Fruit fly (Drosophila melanogaster) whole organism, embryonic: ENCODE measurements around the gene Ucp4A.

ENCODE experiments used
- Adf1 ChIP-seq: fragments of 200-800 bp; sonication (Bioruptor generic); IDR thresholded peaks from 2 replicates; pipeline ENCODE4 v1.3.6; 2022; ENCODE audit warnings: missing biosample characterization, missing genetic modification characterization
- Atf-2 ChIP-seq: fragments of 200-800 bp; sonication (Bioruptor generic); optimal IDR thresholded peaks from 2 replicates; lab custom pipeline; 2016; ENCODE audit warnings: missing biosample characterization, missing genetic modification characterization
- CG10366 ChIP-seq: fragments of 200-800 bp; sonication (Bioruptor generic); IDR thresholded peaks from 2 replicates; pipeline ENCODE4 v1.3.6; 2022; ENCODE audit warnings: missing biosample characterization, missing genetic modification characterization
- CG11696 ChIP-seq: fragments of 200-800 bp; sonication (Bioruptor generic); IDR thresholded peaks from 2 replicates; pipeline ENCODE4 v1.3.6; 2022; ENCODE audit warnings: missing biosample characterization, missing genetic modification characterization
- CG13123 ChIP-seq: fragments of 200-800 bp; sonication (Bioruptor generic); optimal IDR thresholded peaks from 2 replicates; lab custom pipeline; 2016; ENCODE audit warnings: missing biosample characterization, missing genetic modification characterization
- CG13287 ChIP-seq: fragments of 200-800 bp; sonication (Bioruptor generic); IDR thresholded peaks from 2 replicates; pipeline ENCODE4 v1.3.6; 2022; ENCODE audit warnings: missing biosample characterization, missing genetic modification characterization; ENCODE audit not compliant: partially characterized antibody
- CG13624 ChIP-seq: fragments of 200-800 bp; sonication (Bioruptor generic); optimal IDR thresholded peaks from 2 replicates; lab custom pipeline; 2016; ENCODE audit warnings: missing biosample characterization, missing genetic modification characterization
- CG15479 ChIP-seq: fragments of 200-800 bp; sonication (Bioruptor generic); optimal IDR thresholded peaks from 3 replicates; lab custom pipeline; 2019; ENCODE audit warnings: missing biosample characterization, mild to moderate bottlenecking, missing genetic modification characterization, moderate library complexity
- CG16779 ChIP-seq: fragments of 200-800 bp; sonication (Bioruptor generic); IDR thresholded peaks from 2 replicates; pipeline ENCODE4 v1.3.6; 2022; ENCODE audit warnings: missing biosample characterization, missing genetic modification characterization
- CG1832 ChIP-seq: fragments of 200-800 bp; sonication (Bioruptor generic); optimal IDR thresholded peaks from 2 replicates; lab custom pipeline; 2017; ENCODE audit warnings: missing biosample characterization, mild to moderate bottlenecking, missing genetic modification characterization, inconsistent platforms
- CG2129 ChIP-seq: fragments of 200-800 bp; sonication (Bioruptor generic); IDR thresholded peaks from 2 replicates; pipeline ENCODE4 v1.3.6; 2022; ENCODE audit warnings: missing biosample characterization, missing genetic modification characterization; ENCODE audit not compliant: partially characterized antibody
- CG2712 ChIP-seq: fragments of 200-800 bp; optimal IDR thresholded peaks from 3 replicates; lab custom pipeline; 2019; ENCODE audit warnings: missing biosample characterization, mild to moderate bottlenecking, missing genetic modification characterization, moderate library complexity
- CG32772 ChIP-seq: fragments of 200-800 bp; sonication (Bioruptor generic); IDR thresholded peaks from 2 replicates; pipeline ENCODE4 v1.3.6; 2022; ENCODE audit warnings: missing biosample characterization, missing genetic modification characterization
- CG6683 ChIP-seq: fragments of 200-800 bp; sonication (Bioruptor generic); optimal IDR thresholded peaks from 2 replicates; lab custom pipeline; 2017; ENCODE audit warnings: missing biosample characterization, mild to moderate bottlenecking, missing genetic modification characterization, missing genetic modification reagents
- CG6689 ChIP-seq: fragments of 200-800 bp; sonication (Bioruptor generic); IDR thresholded peaks from 2 replicates; pipeline ENCODE4 v1.3.6; 2022; ENCODE audit warnings: missing biosample characterization, missing genetic modification characterization
- CG7372 ChIP-seq: fragments of 200-800 bp; sonication (Bioruptor generic); IDR thresholded peaks from 2 replicates; pipeline ENCODE4 v1.3.6; 2022; ENCODE audit warnings: missing biosample characterization, missing genetic modification characterization
- CG8924 ChIP-seq: fragments of 200-800 bp; optimal IDR thresholded peaks from 3 replicates; lab custom pipeline; 2019; ENCODE audit warnings: missing biosample characterization, mild to moderate bottlenecking, missing genetic modification characterization, moderate library complexity
- CG8944 ChIP-seq: fragments of 200-800 bp; sonication (Bioruptor generic); optimal IDR thresholded peaks from 3 replicates; lab custom pipeline; 2016; ENCODE audit warnings: missing biosample characterization, missing genetic modification characterization
- CHES-1-like ChIP-seq: fragments of 200-800 bp; sonication (Bioruptor generic); optimal IDR thresholded peaks from 2 replicates; lab custom pipeline; 2016; ENCODE audit warnings: missing biosample characterization, missing genetic modification characterization
- CoRest ChIP-seq: fragments of 200-800 bp; sonication (Bioruptor generic); optimal IDR thresholded peaks from 3 replicates; lab custom pipeline; 2018; ENCODE audit warnings: missing biosample characterization, mild to moderate bottlenecking, missing genetic modification characterization, moderate library complexity
- Dll ChIP-seq: fragments of 200-800 bp; sonication (Bioruptor generic); IDR thresholded peaks from 4 replicates; pipeline ENCODE4 v1.3.6; 2022; ENCODE audit warnings: missing biosample characterization, missing genetic modification characterization; ENCODE audit not compliant: partially characterized antibody
- Drgx ChIP-seq: fragments of 200-800 bp; sonication (Bioruptor generic); IDR thresholded peaks from 2 replicates; pipeline ENCODE4 v1.3.6; 2022; ENCODE audit warnings: missing biosample characterization, missing genetic modification characterization
- Hmr ChIP-seq: fragments of 200-800 bp; sonication (Bioruptor generic); optimal IDR thresholded peaks from 3 replicates; lab custom pipeline; 2017; ENCODE audit warnings: mild to moderate bottlenecking, missing biosample characterization, missing genetic modification reagents, missing genetic modification characterization
- Lim3 ChIP-seq: fragments of 200-800 bp; sonication (Bioruptor generic); IDR thresholded peaks from 2 replicates; pipeline ENCODE4 v1.3.6; 2022; ENCODE audit warnings: missing biosample characterization, missing genetic modification characterization
- MBD-R2 ChIP-seq: fragments of 200-800 bp; sonication (Bioruptor generic); IDR thresholded peaks from 2 replicates; pipeline ENCODE4 v1.3.6; 2022; ENCODE audit warnings: missing biosample characterization, missing genetic modification characterization
- Oaz ChIP-seq: fragments of 200-800 bp; sonication (Bioruptor generic); IDR thresholded peaks from 2 replicates; pipeline ENCODE4 v1.3.6; 2022; ENCODE audit warnings: missing biosample characterization, missing genetic modification characterization
- PHDP ChIP-seq: fragments of 200-800 bp; sonication (Bioruptor generic); optimal IDR thresholded peaks from 3 replicates; lab custom pipeline; 2018; ENCODE audit warnings: missing biosample characterization, mild to moderate bottlenecking, missing genetic modification characterization, moderate library complexity
- Ssrp ChIP-seq: fragments of 200-800 bp; sonication (Bioruptor generic); optimal IDR thresholded peaks from 2 replicates; lab custom pipeline; 2018; ENCODE audit warnings: missing biosample characterization, mild to moderate bottlenecking, missing genetic modification characterization, moderate library complexity
- TFAM ChIP-seq: fragments of 200-800 bp; sonication (Bioruptor generic); optimal IDR thresholded peaks from 2 replicates; lab custom pipeline; 2017; ENCODE audit warnings: missing biosample characterization, missing genetic modification characterization, inconsistent platforms
- Taf1 ChIP-seq: fragments of 200-800 bp; sonication (Bioruptor generic); IDR thresholded peaks from 2 replicates; pipeline ENCODE4 v1.3.6; 2022; ENCODE audit warnings: missing biosample characterization, missing genetic modification characterization
- al ChIP-seq: fragments of 200-800 bp; sonication (Bioruptor generic); IDR thresholded peaks from 2 replicates; pipeline ENCODE4 v1.3.6; 2022; ENCODE audit warnings: missing biosample characterization, missing genetic modification characterization
- amos ChIP-seq: fragments of 200-800 bp; sonication (Bioruptor generic); IDR thresholded peaks from 2 replicates; pipeline ENCODE4 v1.3.6; 2022; ENCODE audit warnings: missing biosample characterization, missing genetic modification characterization; ENCODE audit not compliant: partially characterized antibody
- cas ChIP-seq: fragments of 200-800 bp; sonication (Bioruptor generic); IDR thresholded peaks from 2 replicates; pipeline ENCODE4 v1.3.6; 2022; ENCODE audit warnings: missing biosample characterization, missing genetic modification characterization
- crp ChIP-seq, 2 experiments: fragments of 200-800 bp; sonication (Bioruptor generic); optimal IDR thresholded peaks; 2 replicates in 1 of 2; 3 replicates in 1 of 2; lab custom pipeline; 2017; ENCODE audit warnings: missing biosample characterization in 2 of 2, missing genetic modification characterization in 2 of 2, mild to moderate bottlenecking in 1 of 2, moderate library complexity in 1 of 2
- dati ChIP-seq: fragments of 200-800 bp; sonication (Bioruptor generic); IDR thresholded peaks from 2 replicates; pipeline ENCODE4 v1.3.6; 2022; ENCODE audit warnings: missing biosample characterization, missing genetic modification characterization
- dm ChIP-seq: fragments of 200-800 bp; sonication (Bioruptor generic); optimal IDR thresholded peaks from 3 replicates; lab custom pipeline; 2016; ENCODE audit warnings: missing biosample characterization, missing genetic modification characterization
- eyg ChIP-seq: fragments of 200-800 bp; sonication (Bioruptor generic); optimal IDR thresholded peaks from 3 replicates; lab custom pipeline; 2016; ENCODE audit warnings: missing biosample characterization, missing genetic modification characterization
- fu2 ChIP-seq: fragments of 200-800 bp; sonication (Bioruptor generic); optimal IDR thresholded peaks from 2 replicates; lab custom pipeline; 2016; ENCODE audit warnings: missing biosample characterization, missing genetic modification characterization
- gsb ChIP-seq: fragments of 200-800 bp; sonication (Bioruptor generic); IDR thresholded peaks from 2 replicates; pipeline ENCODE4 v1.3.6; 2022; ENCODE audit warnings: missing biosample characterization, missing genetic modification characterization
- inv ChIP-seq: fragments of 200-800 bp; sonication (Bioruptor generic); IDR thresholded peaks from 2 replicates; pipeline ENCODE4 v1.3.6; 2022; ENCODE audit warnings: missing biosample characterization, missing genetic modification characterization; ENCODE audit not compliant: partially characterized antibody
- jigr1 ChIP-seq: fragments of 200-800 bp; sonication (Bioruptor generic); IDR thresholded peaks from 3 replicates; pipeline ENCODE4 v1.3.6; 2022; ENCODE audit warnings: missing biosample characterization, missing genetic modification characterization
- kni ChIP-seq: fragments of 200-800 bp; sonication (Bioruptor generic); optimal IDR thresholded peaks from 3 replicates; lab custom pipeline; 2017; ENCODE audit warnings: mild to moderate bottlenecking, missing biosample characterization, missing genetic modification reagents, missing genetic modification characterization
- odd ChIP-seq: fragments of 200-800 bp; sonication (Bioruptor generic); optimal IDR thresholded peaks from 2 replicates; lab custom pipeline; 2017; ENCODE audit warnings: missing biosample characterization, mild to moderate bottlenecking, missing genetic modification characterization
- org-1 ChIP-seq: fragments of 200-800 bp; sonication (Bioruptor generic); optimal IDR thresholded peaks from 2 replicates; lab custom pipeline; 2017; ENCODE audit warnings: missing biosample characterization, missing genetic modification characterization
- peb ChIP-seq: fragments of 200-800 bp; sonication (Bioruptor generic); IDR thresholded peaks from 2 replicates; pipeline ENCODE4 v1.3.6; 2022; ENCODE audit warnings: missing biosample characterization, missing genetic modification characterization
- pho ChIP-seq: fragments of 200-800 bp; sonication (Bioruptor generic); optimal IDR thresholded peaks from 2 replicates; lab custom pipeline; 2016; ENCODE audit warnings: missing biosample characterization, missing genetic modification characterization
- salm ChIP-seq: fragments of 200-800 bp; sonication (Bioruptor generic); optimal IDR thresholded peaks from 2 replicates; lab custom pipeline; 2018; ENCODE audit warnings: missing biosample characterization, mild to moderate bottlenecking, missing genetic modification characterization
- sug ChIP-seq: fragments of 200-800 bp; optimal IDR thresholded peaks from 2 replicates; lab custom pipeline; 2019; ENCODE audit warnings: missing biosample characterization, mild to moderate bottlenecking, missing genetic modification characterization, moderate library complexity
- tgo ChIP-seq: fragments of 200-800 bp; sonication (Bioruptor generic); IDR thresholded peaks from 3 replicates; pipeline ENCODE4 v1.3.6; 2022; ENCODE audit warnings: missing biosample characterization, missing genetic modification characterization
- zfh1 ChIP-seq: fragments of 200-800 bp; sonication (Bioruptor generic); IDR thresholded peaks from 3 replicates; pipeline ENCODE4 v1.3.6; 2022; ENCODE audit warnings: missing biosample characterization, missing genetic modification characterization
- zfh2 ChIP-seq: fragments of 200-800 bp; sonication (Bioruptor generic); optimal IDR thresholded peaks from 2 replicates; lab custom pipeline; 2016; ENCODE audit warnings: missing biosample characterization, missing genetic modification characterization

Gene Ucp4A

DNA sequence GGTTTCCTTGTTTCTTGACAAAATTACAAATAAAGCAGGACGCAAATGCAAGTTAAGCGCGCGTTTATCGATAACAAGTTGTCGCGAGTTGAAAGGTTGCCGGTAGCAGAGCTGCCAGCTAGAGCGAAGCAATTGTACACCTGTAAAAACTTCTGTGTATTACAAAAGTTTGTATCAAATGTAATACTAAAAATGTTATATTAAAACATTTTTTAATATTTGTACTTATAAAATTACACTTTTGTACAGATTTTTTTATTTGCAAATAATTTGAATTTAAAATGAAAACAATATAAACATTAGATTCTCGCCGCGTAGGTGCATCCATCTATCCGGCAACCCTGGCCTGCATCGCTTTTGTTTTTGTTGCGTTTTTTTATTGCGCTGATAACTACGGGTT lies at the start of gene Ucp4A, which contains the start of gene CG8142 (continued):
- peak; percentile 93 for TF ChIP-seq al (GFP tag; lab: Robert Waterston, UW)
- TF ChIP-seq CG10366 (GFP tag; lab: Robert Waterston, UW): peak; percentile 96
- TF ChIP-seq CG15479 (GFP tag; lab: Kevin White, UChicago): no peak
- peak; percentile 81 for TF ChIP-seq CG6683 (GFP tag; lab: Kevin White, UChicago)
- TF ChIP-seq pho (GFP tag; lab: Kevin White, UChicago): peak; percentile 40
- TF ChIP-seq Drgx (GFP tag; lab: Robert Waterston, UW): peak; percentile 94
- peak; percentile 68 for TF ChIP-seq dati (GFP tag; lab: Robert Waterston, UW)
- TF ChIP-seq cas (GFP tag; lab: Robert Waterston, UW): peak; percentile 88
- peak; percentile 96 for TF ChIP-seq peb
- TF ChIP-seq zfh2 (GFP tag; lab: Kevin White, UChicago): peak; percentile 62
- TF ChIP-seq Adf1 (GFP tag; lab: Robert Waterston, UW): peak; percentile 74
- peak; percentile 89 for TF ChIP-seq MBD-R2
- peak; percentile 96 for TF ChIP-seq CG7372 (GFP tag; lab: Robert Waterston, UW)
- peak; percentile 70 for TF ChIP-seq org-1
- peak; percentile 48 for TF ChIP-seq CG13624 (GFP tag; lab: Kevin White, UChicago)
- TF ChIP-seq CG8924 (tag; lab: Kevin White, UChicago): peak; percentile 93
- TF ChIP-seq Taf1 (GFP tag; lab: Robert Waterston, UW): peak; percentile 87
- TF ChIP-seq CG6689 (GFP tag; lab: Robert Waterston, UW): peak; percentile 98
- peak; percentile 50 for TF ChIP-seq TFAM (GFP tag; lab: Kevin White, UChicago)
- peak; percentile 72 for TF ChIP-seq CG11696 (GFP tag; lab: Robert Waterston, UW)
- TF ChIP-seq Lim3: peak; percentile 87
- peak; percentile 96 for TF ChIP-seq zfh1 (GFP tag; lab: Robert Waterston, UW)
- TF ChIP-seq CG8944 (GFP tag; lab: Kevin White, UChicago): peak; percentile 47
- TF ChIP-seq CG1832: no peak
- peak; percentile 75 for TF ChIP-seq odd (GFP tag; lab: Kevin White, UChicago)
- TF ChIP-seq sug (tag; lab: Kevin White, UChicago): peak; percentile 90
- 0 out of 4 replicates have a peak, but pooled peaks have one; percentile 40 for TF ChIP-seq Dll
- TF ChIP-seq CG32772 (GFP tag; lab: Robert Waterston, UW): peak; percentile 97
- peak; percentile 26 for TF ChIP-seq dm
- TF ChIP-seq CHES-1-like (GFP tag; lab: Kevin White, UChicago): no peak
- peak; percentile 75 for TF ChIP-seq kni (GFP tag; lab: Kevin White, UChicago)
- TF ChIP-seq Ssrp (tag; lab: Kevin White, UChicago): peak; percentile 89
- TF ChIP-seq CG2129: no peak
- TF ChIP-seq Atf-2 (GFP tag; lab: Kevin White, UChicago): peak; percentile 20
- TF ChIP-seq CoRest (tag; lab: Kevin White, UChicago): peak; percentile 95
- no peak for TF ChIP-seq inv (GFP tag; lab: Robert Waterston, UW)
- peak; percentile 90 for TF ChIP-seq PHDP
- TF ChIP-seq amos: peak; percentile 17; the same call in 1 of the 2 replicates
- TF ChIP-seq crp (GFP tag; optimal IDR thresholded peaks at IDR 0.05; lab: Kevin White, UChicago): peak in 1 of 2 experiments; percentile 61
- TF ChIP-seq eyg (GFP tag; lab: Kevin White, UChicago): no peak
- TF ChIP-seq CG13287 (GFP tag; lab: Robert Waterston, UW): no peak; the same call in 1 of the 2 replicates
- peak; percentile 88 for TF ChIP-seq gsb (GFP tag; lab: Robert Waterston, UW)
- peak; percentile 94 for TF ChIP-seq CG2712 (tag; lab: Kevin White, UChicago)
- peak; percentile 78 for TF ChIP-seq CG13123 (GFP tag; lab: Kevin White, UChicago)
- peak; percentile 86 for TF ChIP-seq Hmr (GFP tag; lab: Kevin White, UChicago)
- TF ChIP-seq Oaz (GFP tag; lab: Robert Waterston, UW): peak; percentile 92
- TF ChIP-seq CG16779: peak; percentile 86
- TF ChIP-seq salm: peak; percentile 61
- peak; percentile 27 for TF ChIP-seq fu2
- TF ChIP-seq tgo (GFP tag; lab: Robert Waterston, UW): peak; percentile 98
- TF ChIP-seq jigr1 (GFP tag; lab: Robert Waterston, UW): peak; percentile 93
